Worm (Caenorhabditis elegans) whole organism, L3 larva: Measurements from ENCODE around the gene sma-3.

Source experiments
- elt-3 ChIP-seq, 3 experiments: fragments of 150-350 bp in 1 of 3; sonication (generic microtip) in 2 of 3; optimal IDR thresholded peaks; 2 replicates in 2 of 3; 4 replicates in 1 of 3; lab custom pipeline; 2014 to 2017; ENCODE audit warnings: missing biosample characterization in 3 of 3, missing genetic modification characterization in 3 of 3
- lin-15B ChIP-seq: fragments of 150-350 bp; optimal IDR thresholded peaks from 2 replicates; lab custom pipeline; 2014; ENCODE audit warnings: missing biosample characterization, missing genetic modification characterization
- nhr-11 ChIP-seq: fragments of 150-350 bp; optimal IDR thresholded peaks from 2 replicates; lab custom pipeline; 2014; ENCODE audit warnings: missing biosample characterization, missing genetic modification characterization
- snpc-4 ChIP-seq: fragments of 150-350 bp; optimal IDR thresholded peaks from 2 replicates; lab custom pipeline; 2014; ENCODE audit warnings: missing biosample characterization, missing genetic modification characterization
- ztf-11 ChIP-seq: fragments of 150-350 bp; optimal IDR thresholded peaks from 2 replicates; lab custom pipeline; 2014; ENCODE audit warnings: missing biosample characterization, missing genetic modification characterization

DNA sequence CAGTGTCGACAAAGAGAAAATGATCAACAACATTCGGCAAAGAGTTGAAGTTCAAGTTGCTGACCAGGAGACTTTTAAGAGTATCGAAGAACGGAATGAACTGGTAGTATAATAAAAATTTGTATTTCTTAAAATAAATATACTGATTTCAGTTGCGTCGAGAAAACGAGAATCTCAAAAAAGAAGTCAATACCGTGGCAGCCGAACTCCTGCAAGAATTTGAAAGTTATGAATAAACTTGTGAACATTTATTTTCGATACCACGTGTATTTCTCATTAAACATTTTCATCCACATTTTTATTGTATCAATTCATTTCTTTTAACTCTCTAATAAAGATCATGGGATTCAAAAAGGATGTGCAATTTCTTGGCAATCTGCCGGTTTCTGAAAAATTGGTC lies 6.2 kb upstream of the sma-3 start, which contains the start of gene K04C2.8:
- TF ChIP-seq ztf-11 (tag; lab: Kevin White, UChicago) (no peak), nhr-11 (tag; lab: Kevin White, UChicago) (no peak), snpc-4 (tag; lab: Kevin White, UChicago) (no peak), lin-15B (tag; lab: Kevin White, UChicago) (no peak), elt-3 (tag; optimal IDR thresholded peaks at IDR 0.05; lab: Kevin White, UChicago) (no peak)
